Fruit fly (Drosophila melanogaster): ENCODE data around the gene CG4238.

The CG4238 gene

dm6 chr2L:1972450-1973119 is 37.1 kb upstream of the CG4238 start (continued):
- TF ChIP-seq MBD-R2 (GFP tag; IDR thresholded peaks at IDR 0.05) (peak; percentile 18; the same call in 1 of the 2 replicates), klu (GFP tag; IDR thresholded peaks at IDR 0.05) (no peak), toy (GFP tag; IDR thresholded peaks at IDR 0.05) (no peak), twi (tag; optimal IDR thresholded peaks at IDR 0.05) (peak; percentile 17), CG6791 (GFP tag; IDR thresholded peaks at IDR 0.05; ENCODE audit: partially characterized antibody) (peak; percentile 64; the same call in 2 of the 3 replicates), CG12071 (GFP tag; optimal IDR thresholded peaks at IDR 0.05) (no peak), dmrt11E (tag; optimal IDR thresholded peaks at IDR 0.05) (no peak), emc (GFP tag; optimal IDR thresholded peaks at IDR 0.05) (no peak), kni (GFP tag; optimal IDR thresholded peaks at IDR 0.05) (peak; percentile 42), Ets97D (GFP tag; optimal IDR thresholded peaks at IDR 0.05) (no peak), NK7.1 (GFP tag; optimal IDR thresholded peaks at IDR 0.05) (no peak), CG6765 (GFP tag; optimal IDR thresholded peaks at IDR 0.05) (no peak), CG8478 (optimal IDR thresholded peaks at IDR 0.05) (peak; percentile 97), crol (GFP tag; IDR thresholded peaks at IDR 0.05) (peak; percentile 69), CG3163 (GFP tag; optimal IDR thresholded peaks at IDR 0.05) (no peak), sens (GFP tag) (peak; percentile 65), chif (GFP tag; optimal IDR thresholded peaks at IDR 0.05) (no peak), Blimp-1 (GFP tag; optimal IDR thresholded peaks at IDR 0.05) (peak; percentile 60), CG10321 (GFP tag; IDR thresholded peaks at IDR 0.05) (peak; percentile 98), zfh1 (GFP tag; IDR thresholded peaks at IDR 0.05) (0 out of 3 replicates have a peak, but pooled peaks have one; percentile 18), sisA (GFP tag; IDR thresholded peaks at IDR 0.05) (no peak), abd-A (tag; optimal IDR thresholded peaks at IDR 0.05) (peak; percentile 75), phol (tag; optimal IDR thresholded peaks at IDR 0.05) (peak; percentile 79), Hsf (GFP tag; optimal IDR thresholded peaks at IDR 0.05) (no peak), CG7928 (GFP tag; optimal IDR thresholded peaks at IDR 0.05) (no peak), vvl (GFP tag; IDR thresholded peaks at IDR 0.05) (peak; percentile 31; the same call in 1 of the 2 replicates), CG31388 (GFP tag; optimal IDR thresholded peaks at IDR 0.05) (no peak), jigr1 (GFP tag; IDR thresholded peaks at IDR 0.05) (no peak), lov (optimal IDR thresholded peaks at IDR 0.05) (no peak), lov (GFP tag; IDR thresholded peaks at IDR 0.05) (peak; percentile 34; the same call in 1 of the 3 replicates), Dll (GFP tag; IDR thresholded peaks at IDR 0.05; ENCODE audit: partially characterized antibody) (0 out of 4 replicates have a peak, but pooled peaks have one; percentile 30), CoRest (tag; optimal IDR thresholded peaks at IDR 0.05) (peak; percentile 55), Dip3 (GFP tag; optimal IDR thresholded peaks at IDR 0.05) (no peak), Nf-YC (tag; optimal IDR thresholded peaks at IDR 0.05) (peak; percentile 99), E2f1 (GFP tag; IDR thresholded peaks at IDR 0.05) (no peak), gsb-n (tag; optimal IDR thresholded peaks at IDR 0.05) (peak; percentile 73), Fer2 (tag; optimal IDR thresholded peaks at IDR 0.05) (no peak), run (tag; optimal IDR thresholded peaks at IDR 0.05) (no peak), CG42726 (GFP tag; IDR thresholded peaks at IDR 0.05; ENCODE audit: partially characterized antibody) (0 out of 2 replicates have a peak, but pooled peaks have one; percentile 25), bcd (GFP tag; optimal IDR thresholded peaks at IDR 0.05) (no peak), prd (optimal IDR thresholded peaks at IDR 0.05) (no peak), prd (GFP tag; IDR thresholded peaks at IDR 0.05) (peak; percentile 43; the same call in 1 of the 3 replicates), Side (GFP tag; optimal IDR thresholded peaks at IDR 0.05) (no peak), ftz-f1 (GFP tag; optimal IDR thresholded peaks at IDR 0.05) (peak; percentile 95), CG4282 (GFP tag; optimal IDR thresholded peaks at IDR 0.05) (no peak), Nf-YB (GFP tag; optimal IDR thresholded peaks at IDR 0.05) (peak; percentile 98), CG17912 (GFP tag; optimal IDR thresholded peaks at IDR 0.05) (no peak), CG15696 (tag; optimal IDR thresholded peaks at IDR 0.05) (peak; percentile 22), nmo (GFP tag; optimal IDR thresholded peaks at IDR 0.05) (peak; percentile 35), nerfin-1 (tag; optimal IDR thresholded peaks at IDR 0.05) (peak; percentile 88)
